Worm (Caenorhabditis elegans): ENCODE measurements around the gene slfl-4.
A peak's percentile ranks its signal among the peaks of the same experiment; 100 is the strongest.

Gene slfl-4

DNA sequence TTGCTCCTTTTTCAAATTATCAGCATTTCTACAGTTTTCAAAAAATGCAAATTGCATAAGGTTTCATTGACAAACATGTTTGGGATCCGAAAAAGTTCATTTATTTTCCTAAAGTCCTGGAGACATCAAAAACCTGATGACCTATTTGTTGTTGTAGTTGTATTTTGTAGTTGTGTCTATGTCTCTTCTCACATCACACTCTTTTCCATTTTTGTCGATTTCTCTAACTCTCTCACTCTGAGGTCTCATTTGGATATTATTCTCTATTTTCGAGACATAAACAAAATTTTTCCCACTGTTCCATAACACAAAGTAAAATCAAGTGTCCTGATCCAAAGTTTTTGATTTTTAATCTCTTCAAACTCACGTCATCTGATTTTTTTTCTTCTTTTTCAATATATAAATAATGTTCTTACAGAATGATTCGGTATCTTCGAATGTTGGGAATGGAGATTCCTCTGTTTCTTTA lies 44.5 kb downstream of the slfl-4 start, which contains the start of gene slc-46A:
Gene slc-46A, plus strand, starts transcription at position 419 of the 469 bp plus-strand sequence.
- TF ChIP-seq sma-9 (GFP tag; optimal IDR thresholded peaks at IDR 0.05) (peak; percentile 12), sma-9 (tag; optimal IDR thresholded peaks at IDR 0.05) (no peak), unc-55 (GFP tag; optimal IDR thresholded peaks at IDR 0.05) (peak; percentile 26), ztf-1 (GFP tag; conservative IDR thresholded peaks at IDR 0.05) (no peak), snpc-4 (tag; optimal IDR thresholded peaks at IDR 0.05) (peak; percentile 20), C34F6.9 (tag; optimal IDR thresholded peaks at IDR 0.05) (peak; percentile 48)
